Fruit fly (Drosophila melanogaster) whole organism, embryonic: ENCODE data around the gene Kal1.
A peak's percentile ranks its signal among the peaks of the same experiment; 100 is the strongest.

ENCODE experiments used
- B-H1 ChIP-seq: fragments of 200-800 bp; sonication (Bioruptor generic); IDR thresholded peaks from 3 replicates; pipeline ENCODE4 v1.3.6; 2022; ENCODE audit warnings: missing biosample characterization, missing genetic modification characterization
- Bgb ChIP-seq: fragments of 200-800 bp; sonication (Bioruptor generic); IDR thresholded peaks from 2 replicates; pipeline ENCODE4 v1.3.6; 2022; ENCODE audit warnings: missing biosample characterization, missing genetic modification characterization; ENCODE audit not compliant: partially characterized antibody
- Blimp-1 ChIP-seq: fragments of 200-800 bp; sonication (Bioruptor generic); optimal IDR thresholded peaks from 3 replicates; lab custom pipeline; 2018; ENCODE audit warnings: missing biosample characterization, missing genetic modification characterization, mild to moderate bottlenecking, moderate library complexity, missing genetic modification reagents
- C15 ChIP-seq: fragments of 200-800 bp; sonication (Bioruptor generic); IDR thresholded peaks from 3 replicates; pipeline ENCODE4 v1.3.6; 2022; ENCODE audit warnings: missing biosample characterization, missing genetic modification characterization
- CG10147 ChIP-seq: fragments of 200-800 bp; sonication (Bioruptor generic); optimal IDR thresholded peaks from 2 replicates; lab custom pipeline; 2019; ENCODE audit warnings: missing biosample characterization, mild to moderate bottlenecking, missing genetic modification characterization, moderate library complexity
- CG10267 ChIP-seq: fragments of 200-800 bp; sonication (Bioruptor generic); optimal IDR thresholded peaks from 2 replicates; lab custom pipeline; 2018; ENCODE audit warnings: missing biosample characterization, mild to moderate bottlenecking, missing genetic modification characterization, moderate library complexity
- CG10654 ChIP-seq: fragments of 200-800 bp; sonication (Bioruptor generic); optimal IDR thresholded peaks from 2 replicates; lab custom pipeline; 2016; ENCODE audit warnings: missing biosample characterization, missing genetic modification characterization
- CG14860 ChIP-seq: fragments of 200-800 bp; sonication (Bioruptor generic); IDR thresholded peaks from 3 replicates; pipeline ENCODE4 v1.3.6; 2022; ENCODE audit warnings: missing biosample characterization, missing genetic modification characterization; ENCODE audit not compliant: partially characterized antibody
- CG15601 ChIP-seq: fragments of 200-800 bp; sonication (Bioruptor generic); optimal IDR thresholded peaks from 3 replicates; lab custom pipeline; 2019; ENCODE audit warnings: missing biosample characterization, mild to moderate bottlenecking, missing genetic modification characterization, moderate library complexity
- CG17361 ChIP-seq: fragments of 200-800 bp; sonication (Bioruptor generic); IDR thresholded peaks from 3 replicates; pipeline ENCODE4 v1.3.6; 2022; ENCODE audit warnings: missing biosample characterization, missing genetic modification characterization
- CG1792 ChIP-seq: fragments of 200-800 bp; sonication (Bioruptor generic); optimal IDR thresholded peaks from 2 replicates; lab custom pipeline; 2016; ENCODE audit warnings: missing biosample characterization, missing genetic modification characterization
- CG18262 ChIP-seq: fragments of 200-800 bp; optimal IDR thresholded peaks from 3 replicates; lab custom pipeline; 2019; ENCODE audit warnings: missing biosample characterization, mild to moderate bottlenecking, missing genetic modification characterization, moderate library complexity
- CG2116 ChIP-seq: fragments of 200-800 bp; sonication (Bioruptor generic); optimal IDR thresholded peaks from 3 replicates; lab custom pipeline; 2018; ENCODE audit warnings: missing biosample characterization, mild to moderate bottlenecking, missing genetic modification characterization
- CG2889 ChIP-seq: fragments of 200-800 bp; sonication (Bioruptor generic); IDR thresholded peaks from 3 replicates; pipeline ENCODE4 v1.3.6; 2022; ENCODE audit warnings: missing biosample characterization, missing genetic modification characterization
- CG31388 ChIP-seq: fragments of 200-800 bp; sonication (Bioruptor generic); optimal IDR thresholded peaks from 2 replicates; lab custom pipeline; 2016; ENCODE audit warnings: missing biosample characterization, missing genetic modification characterization
- CG3407 ChIP-seq: fragments of 200-800 bp; sonication (Bioruptor generic); optimal IDR thresholded peaks from 2 replicates; lab custom pipeline; 2018; ENCODE audit warnings: missing biosample characterization, mild to moderate bottlenecking, missing genetic modification characterization
- CG3838 ChIP-seq: fragments of 200-800 bp; sonication (Bioruptor generic); optimal IDR thresholded peaks from 3 replicates; lab custom pipeline; 2016; ENCODE audit warnings: missing biosample characterization, missing genetic modification characterization
- CG4360 ChIP-seq: fragments of 200-800 bp; sonication (Bioruptor generic); IDR thresholded peaks from 2 replicates; pipeline ENCODE4 v1.3.6; 2022; ENCODE audit warnings: missing biosample characterization, missing genetic modification characterization
- CG43689 ChIP-seq: fragments of 200-800 bp; sonication (Bioruptor generic); IDR thresholded peaks from 2 replicates; pipeline ENCODE4 v1.3.6; 2022; ENCODE audit warnings: missing biosample characterization, missing genetic modification characterization
- CG4730 ChIP-seq: fragments of 200-800 bp; sonication (Bioruptor generic); IDR thresholded peaks from 2 replicates; pipeline ENCODE4 v1.3.6; 2022; ENCODE audit warnings: missing biosample characterization, missing genetic modification characterization
- CG5180 ChIP-seq: fragments of 200-800 bp; sonication (Bioruptor generic); optimal IDR thresholded peaks from 3 replicates; lab custom pipeline; 2017; ENCODE audit warnings: missing biosample characterization, missing genetic modification characterization, mild to moderate bottlenecking, moderate library complexity, missing genetic modification reagents
- CG7786 ChIP-seq: fragments of 200-800 bp; sonication (Bioruptor generic); optimal IDR thresholded peaks from 2 replicates; lab custom pipeline; 2016; ENCODE audit warnings: missing biosample characterization, missing genetic modification characterization
- CkIIα-i1 ChIP-seq: fragments of 200-800 bp; sonication (Bioruptor generic); IDR thresholded peaks from 2 replicates; pipeline ENCODE4 v1.3.6; 2022; ENCODE audit warnings: missing biosample characterization, missing genetic modification characterization
- Dbx ChIP-seq: fragments of 200-800 bp; sonication (Bioruptor generic); IDR thresholded peaks from 3 replicates; pipeline ENCODE4 v1.3.6; 2022; ENCODE audit warnings: missing biosample characterization, missing genetic modification characterization
- Dref ChIP-seq: fragments of 200-800 bp; sonication (Bioruptor generic); IDR thresholded peaks from 2 replicates; pipeline ENCODE4 v1.3.6; 2022; ENCODE audit warnings: missing biosample characterization, missing genetic modification characterization
- Elba2 ChIP-seq: fragments of 200-800 bp; sonication (Bioruptor generic); optimal IDR thresholded peaks from 3 replicates; lab custom pipeline; 2016; ENCODE audit warnings: missing biosample characterization, missing genetic modification characterization
- Ets97D ChIP-seq: fragments of 200-800 bp; sonication (Bioruptor generic); optimal IDR thresholded peaks from 3 replicates; lab custom pipeline; 2016; ENCODE audit warnings: missing biosample characterization, missing genetic modification characterization
- Fer3 ChIP-seq: fragments of 200-800 bp; sonication (Bioruptor generic); optimal IDR thresholded peaks from 2 replicates; lab custom pipeline; 2018; ENCODE audit warnings: missing biosample characterization, mild to moderate bottlenecking, missing genetic modification characterization, moderate library complexity
- Poxn ChIP-seq: fragments of 200-800 bp; sonication (Bioruptor generic); IDR thresholded peaks from 2 replicates; pipeline ENCODE4 v1.3.6; 2022; ENCODE audit warnings: missing biosample characterization, missing genetic modification characterization
- Sox100B ChIP-seq: fragments of 200-800 bp; sonication (Bioruptor generic); optimal IDR thresholded peaks from 3 replicates; lab custom pipeline; 2018; ENCODE audit warnings: missing biosample characterization, mild to moderate bottlenecking, missing genetic modification characterization
- Sox102F ChIP-seq: fragments of 200-800 bp; sonication (Bioruptor generic); optimal IDR thresholded peaks from 2 replicates; lab custom pipeline; 2018; ENCODE audit warnings: missing biosample characterization, mild to moderate bottlenecking, missing genetic modification characterization, moderate library complexity
- Sry-β ChIP-seq: fragments of 200-800 bp; sonication (Bioruptor generic); optimal IDR thresholded peaks from 2 replicates; lab custom pipeline; 2018; ENCODE audit warnings: missing biosample characterization, mild to moderate bottlenecking, missing genetic modification characterization, moderate library complexity
- aop ChIP-seq: fragments of 200-800 bp; sonication (Bioruptor generic); IDR thresholded peaks from 2 replicates; pipeline ENCODE4 v1.3.6; 2022; ENCODE audit warnings: missing biosample characterization, missing genetic modification characterization
- cg ChIP-seq: fragments of 200-800 bp; sonication (Bioruptor generic); optimal IDR thresholded peaks from 3 replicates; lab custom pipeline; 2019; ENCODE audit warnings: missing biosample characterization, mild to moderate bottlenecking, missing genetic modification characterization, moderate library complexity
- chm ChIP-seq: fragments of 200-800 bp; sonication (Bioruptor generic); IDR thresholded peaks from 2 replicates; pipeline ENCODE4 v1.3.6; 2022; ENCODE audit warnings: missing biosample characterization, missing genetic modification characterization
- esg ChIP-seq: fragments of 200-800 bp; sonication (Bioruptor generic); conservative IDR thresholded peaks from 2 replicates; pipeline ENCODE4 v1.3.6; 2022; ENCODE audit warnings: missing biosample characterization, missing genetic modification characterization
- fd3F ChIP-seq: fragments of 200-800 bp; sonication (Bioruptor generic); optimal IDR thresholded peaks from 2 replicates; lab custom pipeline; 2018; ENCODE audit warnings: missing biosample characterization, mild to moderate bottlenecking, missing genetic modification characterization, moderate library complexity
- gsb-n ChIP-seq: fragments of 200-800 bp; sonication (Bioruptor generic); optimal IDR thresholded peaks from 3 replicates; lab custom pipeline; 2018; ENCODE audit warnings: missing biosample characterization, mild to moderate bottlenecking, missing genetic modification characterization
- hth ChIP-seq: fragments of >200 bp; optimal IDR thresholded peaks from 2 replicates; lab custom pipeline; 2017; ENCODE audit warnings: inconsistent platforms
- kah ChIP-seq: fragments of 200-800 bp; sonication (Bioruptor generic); optimal IDR thresholded peaks from 2 replicates; lab custom pipeline; 2018; ENCODE audit warnings: missing biosample characterization, mild to moderate bottlenecking, missing genetic modification characterization
- klu ChIP-seq: fragments of 200-800 bp; sonication (Bioruptor generic); IDR thresholded peaks from 2 replicates; pipeline ENCODE4 v1.3.6; 2022; ENCODE audit warnings: missing biosample characterization, missing genetic modification characterization
- knrl ChIP-seq: fragments of 200-800 bp; sonication (Bioruptor generic); IDR thresholded peaks from 3 replicates; pipeline ENCODE4 v1.3.6; 2022; ENCODE audit warnings: missing biosample characterization, missing genetic modification characterization; ENCODE audit not compliant: partially characterized antibody
- mam ChIP-seq: fragments of 200-800 bp; sonication (Bioruptor generic); optimal IDR thresholded peaks from 3 replicates; lab custom pipeline; 2016; ENCODE audit warnings: missing biosample characterization, missing genetic modification characterization
- pan ChIP-seq, 4 experiments: fragments of >200 bp in 3 of 4; fragments of 200-800 bp in 1 of 4; sonication (Bioruptor generic) in 1 of 4; optimal IDR thresholded peaks in 3 of 4; IDR thresholded peaks in 1 of 4; 2 replicates each; pipeline versions ENCODE4 v1.3.6 to Lab custom; 2017 to 2022; ENCODE audit warnings: missing biosample characterization in 2 of 4, missing genetic modification characterization in 2 of 4, mixed read lengths in 1 of 4
- pfk ChIP-seq: fragments of 200-800 bp; sonication (Bioruptor generic); optimal IDR thresholded peaks from 2 replicates; lab custom pipeline; 2018; ENCODE audit warnings: missing biosample characterization, mild to moderate bottlenecking, missing genetic modification characterization, moderate library complexity
- shn ChIP-seq: fragments of 200-800 bp; sonication (Bioruptor generic); optimal IDR thresholded peaks from 3 replicates; lab custom pipeline; 2016; ENCODE audit warnings: missing biosample characterization, missing genetic modification characterization
- tap ChIP-seq: fragments of 200-800 bp; optimal IDR thresholded peaks from 3 replicates; lab custom pipeline; 2019; ENCODE audit warnings: missing biosample characterization, mild to moderate bottlenecking, missing genetic modification characterization, moderate library complexity
- trem ChIP-seq: fragments of 200-800 bp; optimal IDR thresholded peaks from 3 replicates; lab custom pipeline; 2019; ENCODE audit warnings: missing biosample characterization, mild to moderate bottlenecking, missing genetic modification characterization, moderate library complexity
- twi ChIP-seq: fragments of 200-800 bp; optimal IDR thresholded peaks from 2 replicates; lab custom pipeline; 2019; ENCODE audit warnings: missing biosample characterization, mild to moderate bottlenecking, missing genetic modification characterization, moderate library complexity
- usp ChIP-seq: fragments of >200 bp; optimal IDR thresholded peaks from 2 replicates; lab custom pipeline; 2017; ENCODE audit warnings: missing biosample characterization, missing genetic modification characterization

Gene Kal1

dm6 chr3R:24163556-24164022 is 22.4 kb downstream of the Kal1 start, which contains the start of gene Apc2 (continued):
- no peak for TF ChIP-seq CG14860 (GFP tag; lab: Robert Waterston, UW)
- peak; percentile 8 for TF ChIP-seq Ets97D (GFP tag; lab: Kevin White, UChicago)
- peak; percentile 40 for TF ChIP-seq twi (tag; lab: Kevin White, UChicago)
- no peak for TF ChIP-seq CG3407 (GFP tag; lab: Kevin White, UChicago)
- TF ChIP-seq CG5180 (GFP tag; lab: Kevin White, UChicago) = no peak
- no peak for TF ChIP-seq Poxn (GFP tag; lab: Robert Waterston, UW)
- TF ChIP-seq tap (tag; lab: Kevin White, UChicago) = peak; percentile 46
- peak; percentile 85 for TF ChIP-seq CG17361 (GFP tag; lab: Robert Waterston, UW)
- TF ChIP-seq mam = peak; percentile 41
- no peak for TF ChIP-seq hth (lab: Kevin White, UChicago)
- no peak for TF ChIP-seq pfk (GFP tag; lab: Kevin White, UChicago)
- no peak for TF ChIP-seq C15
- peak; percentile 60 for TF ChIP-seq Blimp-1 (GFP tag; lab: Kevin White, UChicago)
- TF ChIP-seq Sry-β (GFP tag; lab: Kevin White, UChicago) = peak; percentile 94
- TF ChIP-seq esg (GFP tag; lab: Robert Waterston, UW) = peak; percentile 72
- peak; percentile 41 for TF ChIP-seq gsb-n (tag; lab: Kevin White, UChicago)
- no peak for TF ChIP-seq CG31388 (GFP tag; lab: Kevin White, UChicago)
- TF ChIP-seq CG3838 (GFP tag; lab: Kevin White, UChicago) = peak; percentile 25
- peak; percentile 54 for TF ChIP-seq klu (GFP tag; lab: Robert Waterston, UW)
- TF ChIP-seq B-H1 (GFP tag; lab: Robert Waterston, UW) = no peak; the same call in 2 of the 3 replicates
- TF ChIP-seq cg (GFP tag; lab: Kevin White, UChicago) = no peak
- peak; percentile 73 for TF ChIP-seq trem
- TF ChIP-seq CG2889 = 0 out of 3 replicates have a peak, but pooled peaks have one; percentile 11
- TF ChIP-seq aop (GFP tag; lab: Robert Waterston, UW) = no peak
- TF ChIP-seq pan (optimal IDR thresholded peaks at IDR 0.05; lab: Kevin White, UChicago) = no peak
- peak in 1 of 2 experiments; percentile 70 for TF ChIP-seq pan (GFP tag; optimal IDR thresholded peaks at IDR 0.05 in 1 of 2, IDR thresholded peaks at IDR 0.05 in 1 of 2)
- TF ChIP-seq CG10654 = peak; percentile 49
- TF ChIP-seq Sox102F = peak; percentile 68
- peak; percentile 47 for TF ChIP-seq CG15601 (tag; lab: Kevin White, UChicago)
- peak; percentile 46; the same call in 1 of the 3 replicates for TF ChIP-seq knrl
- peak; percentile 58 for TF ChIP-seq CG2116 (GFP tag; lab: Kevin White, UChicago)
- TF ChIP-seq CG18262 (tag; lab: Kevin White, UChicago) = peak; percentile 75
- no peak for TF ChIP-seq usp (GFP tag; lab: Kevin White, UChicago)
- no peak for TF ChIP-seq Bgb (GFP tag; lab: Robert Waterston, UW)
- TF ChIP-seq CG4360 (GFP tag; lab: Robert Waterston, UW) = no peak
- 0 out of 3 replicates have a peak, but pooled peaks have one; percentile 19 for TF ChIP-seq Dbx (GFP tag; lab: Robert Waterston, UW)
- no peak for TF ChIP-seq CG7786 (GFP tag; lab: Kevin White, UChicago)
- TF ChIP-seq chm (GFP tag; lab: Robert Waterston, UW) = peak; percentile 21; the same call in 1 of the 2 replicates
- peak; percentile 46 for TF ChIP-seq CG10147 (GFP tag; lab: Kevin White, UChicago)
- TF ChIP-seq fd3F (GFP tag; lab: Kevin White, UChicago) = peak; percentile 53
- 0 out of 2 replicates have a peak, but pooled peaks have one; percentile 31 for TF ChIP-seq Dref (GFP tag; lab: Robert Waterston, UW)
- TF ChIP-seq CG4730 = 0 out of 2 replicates have a peak, but pooled peaks have one; percentile 13
- no peak for TF ChIP-seq CG1792
- no peak for TF ChIP-seq shn (GFP tag; lab: Kevin White, UChicago)
- TF ChIP-seq CG10267 (tag; lab: Kevin White, UChicago) = peak; percentile 66
- peak; percentile 69 for TF ChIP-seq Fer3 (tag; lab: Kevin White, UChicago)
- no peak for TF ChIP-seq CG43689
- no peak for TF ChIP-seq Elba2 (GFP tag; lab: Kevin White, UChicago)
- no peak for TF ChIP-seq kah (GFP tag; lab: Kevin White, UChicago)
- no peak for TF ChIP-seq Sox100B (GFP tag; lab: Kevin White, UChicago)
- TF ChIP-seq CkIIα-i1 = no peak
